Fruit fly (Drosophila melanogaster): ENCODE measurements around the gene Or22a.

Or22a gene

DNA sequence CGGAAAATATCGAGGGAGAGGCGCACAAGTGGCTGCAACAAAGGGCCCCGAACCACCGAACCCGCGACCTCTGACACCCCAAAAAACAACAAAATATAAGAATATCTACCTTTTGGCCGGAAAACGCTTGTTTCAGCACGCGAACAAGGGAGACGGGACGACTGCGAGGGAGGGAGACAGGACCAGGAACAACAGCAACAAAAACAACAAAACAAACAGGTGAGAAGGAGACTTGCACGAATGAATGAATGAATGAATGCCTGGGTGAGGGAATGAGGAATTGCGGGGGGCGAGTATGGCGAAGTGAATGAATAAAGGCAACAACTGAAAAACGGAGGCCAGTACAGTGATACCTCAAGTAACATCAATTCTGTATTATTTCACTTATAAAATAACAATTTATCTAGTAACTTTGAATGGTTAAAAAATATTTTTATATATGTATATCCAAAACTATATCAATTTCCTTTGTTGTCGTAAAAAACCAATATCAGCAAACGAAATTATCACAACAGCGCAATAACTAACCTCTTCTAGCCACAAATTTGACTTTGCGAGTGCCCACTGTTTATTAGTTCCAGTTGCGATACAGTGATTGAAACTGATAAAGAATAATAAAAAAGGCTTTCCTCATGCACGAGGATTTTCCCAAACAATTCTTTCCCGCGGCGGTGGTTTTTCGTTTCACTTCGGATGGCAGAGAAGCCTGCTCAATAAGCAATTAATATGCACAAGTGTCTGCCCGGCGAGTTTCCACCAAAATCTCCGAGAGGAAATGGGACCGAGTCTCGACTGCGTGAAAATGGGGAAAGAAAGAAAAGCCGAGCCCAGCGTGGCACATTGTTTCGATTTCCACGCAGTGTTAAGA is 36.6 kb downstream of the Or22a start (continued):
- TF ChIP-seq ken (GFP tag; IDR thresholded peaks at IDR 0.05) (no peak), CG7786 (GFP tag; optimal IDR thresholded peaks at IDR 0.05) (no peak), fd3F (GFP tag; optimal IDR thresholded peaks at IDR 0.05) (no peak), CG17328 (GFP tag; IDR thresholded peaks at IDR 0.05) (no peak), ssp (GFP tag; IDR thresholded peaks at IDR 0.05) (no peak), Mad (GFP tag; optimal IDR thresholded peaks at IDR 0.05) (no peak), CG31388 (GFP tag; optimal IDR thresholded peaks at IDR 0.05) (no peak), CG9727 (GFP tag; optimal IDR thresholded peaks at IDR 0.05) (peak; percentile 56), wdn (GFP tag; IDR thresholded peaks at IDR 0.05) (no peak), gem (tag; optimal IDR thresholded peaks at IDR 0.05) (peak; percentile 60), CG1529 (GFP tag; optimal IDR thresholded peaks at IDR 0.05) (no peak), unc-4 (GFP tag; IDR thresholded peaks at IDR 0.05; ENCODE audit: partially characterized antibody) (no peak), klu (GFP tag; IDR thresholded peaks at IDR 0.05) (no peak), CG2889 (GFP tag; IDR thresholded peaks at IDR 0.05) (no peak), CG4360 (GFP tag; IDR thresholded peaks at IDR 0.05) (peak; percentile 82), fd64A (GFP tag; optimal IDR thresholded peaks at IDR 0.05) (no peak), CG7987 (GFP tag; optimal IDR thresholded peaks at IDR 0.05) (no peak), CG16779 (GFP tag; IDR thresholded peaks at IDR 0.05) (no peak), PHDP (tag; optimal IDR thresholded peaks at IDR 0.05) (peak; percentile 12), CG17612 (GFP tag; IDR thresholded peaks at IDR 0.05) (no peak), Neu2 (GFP tag; optimal IDR thresholded peaks at IDR 0.05; ENCODE audit: borderline replicate concordance) (no peak), CG30431 (GFP tag; optimal IDR thresholded peaks at IDR 0.05) (no peak), H15 (GFP tag; IDR thresholded peaks at IDR 0.05) (no peak), Usf (GFP tag; optimal IDR thresholded peaks at IDR 0.05) (no peak), CG15601 (tag; optimal IDR thresholded peaks at IDR 0.05) (no peak), nerfin-2 (GFP tag; IDR thresholded peaks at IDR 0.05; ENCODE audit: partially characterized antibody) (no peak), cg (GFP tag; optimal IDR thresholded peaks at IDR 0.05) (no peak), rib (GFP tag; IDR thresholded peaks at IDR 0.05) (no peak), CG30020 (tag; optimal IDR thresholded peaks at IDR 0.05) (no peak), Spps (tag; optimal IDR thresholded peaks at IDR 0.05) (no peak), chm (GFP tag; IDR thresholded peaks at IDR 0.05) (no peak), CG4854 (GFP tag; optimal IDR thresholded peaks at IDR 0.05) (no peak), CG31441 (GFP tag; IDR thresholded peaks at IDR 0.05) (peak; percentile 37; the same call in 1 of the 2 replicates), D19A (tag; optimal IDR thresholded peaks at IDR 0.05) (peak; percentile 27), tgo (GFP tag; IDR thresholded peaks at IDR 0.05) (no peak), CG10654 (GFP tag; optimal IDR thresholded peaks at IDR 0.05) (no peak), pros (GFP tag; optimal IDR thresholded peaks at IDR 0.05) (peak; percentile 7), pnt (GFP tag; optimal IDR thresholded peaks at IDR 0.05) (no peak), Mrtf (GFP tag; IDR thresholded peaks at IDR 0.05) (no peak), CG14965 (GFP tag; optimal IDR thresholded peaks at IDR 0.05; ENCODE audit: borderline replicate concordance) (no peak), CG31224 (GFP tag; IDR thresholded peaks at IDR 0.05) (no peak), jigr1 (GFP tag; IDR thresholded peaks at IDR 0.05) (no peak), Lpt (GFP tag; optimal IDR thresholded peaks at IDR 0.05) (no peak), lilli (GFP tag; optimal IDR thresholded peaks at IDR 0.05) (peak; percentile 14), CG13894 (tag; optimal IDR thresholded peaks at IDR 0.05) (no peak), GATAe (GFP tag; conservative IDR thresholded peaks at IDR 0.05) (no peak), CG42726 (GFP tag; IDR thresholded peaks at IDR 0.05; ENCODE audit: partially characterized antibody) (no peak), NfI (GFP tag; optimal IDR thresholded peaks at IDR 0.05) (no peak), Hmr (GFP tag; optimal IDR thresholded peaks at IDR 0.05) (no peak), CG1603 (tag; optimal IDR thresholded peaks at IDR 0.05) (no peak)
